Worm (Caenorhabditis elegans) whole organism, young adult: ENCODE results near the gene arrd-8.

Source experiments
- B0035.1 ChIP-seq: sonication (generic microtip); optimal IDR thresholded peaks from 2 replicates; lab custom pipeline; 2016; ENCODE audit warnings: missing genetic modification characterization, mild to moderate bottlenecking, missing compliant biosample characterization, missing genotype, missing genetic modification reagents
- C06A6.2 ChIP-seq: fragments of 200-800 bp; sonication (Bioruptor generic); conservative IDR thresholded peaks from 2 replicates; pipeline ENCODE4 v1.3.6; 2022; ENCODE audit warnings: missing genetic modification characterization, missing compliant biosample characterization
- D2030.7 ChIP-seq: fragments of 200-800 bp; sonication (Bioruptor generic); IDR thresholded peaks from 2 replicates; pipeline ENCODE4 v1.3.6; 2022; ENCODE audit warnings: missing genetic modification reagents, missing genetic modification characterization, missing compliant biosample characterization
- F49E8.2 ChIP-seq: sonication (generic microtip); optimal IDR thresholded peaks from 3 replicates; lab custom pipeline; 2017; ENCODE audit warnings: missing genetic modification characterization, mild to moderate bottlenecking, missing compliant biosample characterization, antibody characterized with exemption, moderate library complexity; ENCODE audit not compliant: insufficient read depth
- F52B5.7 ChIP-seq: sonication (generic microtip); optimal IDR thresholded peaks from 2 replicates; lab custom pipeline; 2016; ENCODE audit warnings: mild to moderate bottlenecking, missing genetic modification characterization, missing compliant biosample characterization
- F57A8.1 ChIP-seq: fragments of 200-800 bp; sonication (Bioruptor generic); optimal IDR thresholded peaks from 2 replicates; lab custom pipeline; 2018; ENCODE audit warnings: mild to moderate bottlenecking, missing genetic modification characterization, moderate library complexity, missing compliant biosample characterization
- F57C9.4 ChIP-seq: sonication (generic microtip); optimal IDR thresholded peaks from 2 replicates; lab custom pipeline; 2017; ENCODE audit warnings: mild to moderate bottlenecking, missing genetic modification characterization, missing compliant biosample characterization
- K12H6.12 ChIP-seq: fragments of 200-800 bp; sonication (Bioruptor generic); optimal IDR thresholded peaks from 2 replicates; lab custom pipeline; 2018; ENCODE audit warnings: mild to moderate bottlenecking, missing genetic modification characterization, missing compliant biosample characterization
- T26A5.8 ChIP-seq: sonication (generic microtip); optimal IDR thresholded peaks from 2 replicates; lab custom pipeline; 2016; ENCODE audit warnings: missing genetic modification characterization, missing compliant biosample characterization
- ama-1 ChIP-seq, 3 experiments: fragments of 150-350 bp in 1 of 3; sonication (generic microtip) in 2 of 3; optimal IDR thresholded peaks; 2 replicates each; lab custom pipeline; 2014 to 2018; ENCODE audit warnings: missing biosample characterization in 2 of 3, missing genetic modification characterization in 2 of 3, missing genetic modification reagents in 2 of 3
- aptf-2 ChIP-seq: fragments of 200-800 bp; sonication (Bioruptor generic); conservative IDR thresholded peaks from 2 replicates; pipeline ENCODE4 v1.3.6; 2022; ENCODE audit warnings: missing genetic modification reagents, missing genetic modification characterization, missing compliant biosample characterization
- bed-1 ChIP-seq: fragments of 200-800 bp; sonication (Bioruptor generic); IDR thresholded peaks from 2 replicates; pipeline ENCODE4 v1.3.6; 2022; ENCODE audit warnings: missing genetic modification reagents, missing genetic modification characterization, missing compliant biosample characterization
- cebp-1 ChIP-seq, 2 experiments: fragments of 200-800 bp in 1 of 2; sonication (Bioruptor generic) in 1 of 2; sonication (generic microtip) in 1 of 2; IDR thresholded peaks in 1 of 2; optimal IDR thresholded peaks in 1 of 2; 2 replicates each; pipeline versions ENCODE4 v1.3.6 to Lab custom; 2017 to 2022; ENCODE audit warnings: missing compliant biosample characterization in 2 of 2, missing genetic modification characterization in 2 of 2, mild to moderate bottlenecking in 1 of 2, missing genetic modification reagents in 1 of 2, moderate library complexity in 1 of 2
- ceh-100 ChIP-seq: fragments of 200-800 bp; sonication (Bioruptor generic); IDR thresholded peaks from 2 replicates; pipeline ENCODE4 v1.3.6; 2022; ENCODE audit warnings: missing genetic modification reagents, missing genetic modification characterization, missing compliant biosample characterization
- ceh-79 ChIP-seq: sonication (generic microtip); optimal IDR thresholded peaks from 2 replicates; lab custom pipeline; 2017; ENCODE audit warnings: mild to moderate bottlenecking, missing genetic modification characterization, missing compliant biosample characterization
- ceh-91 ChIP-seq: fragments of 200-800 bp; sonication (Bioruptor generic); IDR thresholded peaks from 2 replicates; pipeline ENCODE4 v1.3.6; 2022; ENCODE audit warnings: missing genetic modification reagents, missing genetic modification characterization, missing compliant biosample characterization
- chd-7 ChIP-seq: sonication (generic microtip); optimal IDR thresholded peaks from 2 replicates; lab custom pipeline; 2016; ENCODE audit warnings: mild to moderate bottlenecking, missing genetic modification characterization, moderate library complexity, missing compliant biosample characterization
- dox-1 ChIP-seq: fragments of 200-800 bp; sonication (Bioruptor generic); IDR thresholded peaks from 2 replicates; pipeline ENCODE4 v1.3.6; 2022; ENCODE audit warnings: missing genetic modification reagents, missing genetic modification characterization, missing compliant biosample characterization
- egl-18 ChIP-seq: fragments of 200-800 bp; sonication (Bioruptor generic); IDR thresholded peaks from 2 replicates; pipeline ENCODE4 v1.3.6; 2022; ENCODE audit warnings: missing genetic modification reagents, missing genetic modification characterization, missing compliant biosample characterization
- fkh-3 ChIP-seq: sonication (generic microtip); optimal IDR thresholded peaks from 2 replicates; lab custom pipeline; 2016; ENCODE audit warnings: mild to moderate bottlenecking, missing genetic modification characterization, missing compliant biosample characterization
- him-1 ChIP-seq: sonication (generic microtip); optimal IDR thresholded peaks from 2 replicates; lab custom pipeline; 2016; ENCODE audit warnings: missing genotype, missing genetic modification reagents, missing genetic modification characterization, missing compliant biosample characterization
- hlh-26 ChIP-seq: fragments of 200-800 bp; sonication (Bioruptor generic); conservative IDR thresholded peaks from 2 replicates; pipeline ENCODE4 v1.3.6; 2022; ENCODE audit warnings: missing genetic modification reagents, missing genetic modification characterization, missing compliant biosample characterization
- hmg-20 ChIP-seq: fragments of 200-800 bp; sonication (Bioruptor generic); IDR thresholded peaks from 2 replicates; pipeline ENCODE4 v1.3.6; 2022; ENCODE audit warnings: missing genetic modification reagents, missing genetic modification characterization, missing compliant biosample characterization
- hsf-1 ChIP-seq: fragments of 200-800 bp; sonication (Bioruptor generic); IDR thresholded peaks from 2 replicates; pipeline ENCODE4 v1.3.6; 2022; ENCODE audit warnings: missing genetic modification reagents, missing genetic modification characterization, missing compliant biosample characterization
- let-607 ChIP-seq, 2 experiments: fragments of 200-800 bp in 1 of 2; sonication (Bioruptor generic) in 1 of 2; sonication (generic microtip) in 1 of 2; optimal IDR thresholded peaks; 2 replicates each; lab custom pipeline; 2016 to 2018; ENCODE audit warnings: mild to moderate bottlenecking in 2 of 2, missing compliant biosample characterization in 2 of 2, missing genetic modification characterization in 2 of 2, moderate library complexity in 2 of 2, missing genotype in 1 of 2
- lin-26 ChIP-seq: fragments of 200-800 bp; sonication (Bioruptor generic); IDR thresholded peaks from 2 replicates; pipeline ENCODE4 v1.3.6; 2022; ENCODE audit warnings: missing genetic modification reagents, missing genetic modification characterization, missing compliant biosample characterization
- lin-40 ChIP-seq: sonication (generic microtip); optimal IDR thresholded peaks from 2 replicates; lab custom pipeline; 2016; ENCODE audit warnings: missing genetic modification characterization, mild to moderate bottlenecking, missing compliant biosample characterization, missing genotype, missing genetic modification reagents
- madf-3 ChIP-seq: fragments of 200-800 bp; sonication (Bioruptor generic); IDR thresholded peaks from 2 replicates; pipeline ENCODE4 v1.3.6; 2022; ENCODE audit warnings: missing genetic modification reagents, missing genetic modification characterization, missing compliant biosample characterization
- madf-6 ChIP-seq: fragments of 200-800 bp; sonication (Bioruptor generic); IDR thresholded peaks from 2 replicates; pipeline ENCODE4 v1.3.6; 2022; ENCODE audit warnings: missing genetic modification reagents, missing genetic modification characterization, missing compliant biosample characterization
- mel-28 ChIP-seq: sonication (generic microtip); optimal IDR thresholded peaks from 2 replicates; lab custom pipeline; 2016; ENCODE audit warnings: borderline replicate concordance, mild to moderate bottlenecking, missing genetic modification characterization, missing compliant biosample characterization
- mes-4 ChIP-seq: sonication (generic microtip); optimal IDR thresholded peaks from 2 replicates; lab custom pipeline; 2016; ENCODE audit warnings: missing genotype, missing genetic modification characterization, missing compliant biosample characterization
- mxl-1 ChIP-seq: sonication (generic microtip); optimal IDR thresholded peaks from 2 replicates; lab custom pipeline; 2016; ENCODE audit warnings: missing genetic modification characterization, missing compliant biosample characterization
- nhr-80 ChIP-seq: sonication (generic microtip); optimal IDR thresholded peaks from 2 replicates; lab custom pipeline; 2016; ENCODE audit warnings: missing genetic modification characterization, missing compliant biosample characterization
- rcor-1 ChIP-seq: fragments of 200-800 bp; sonication (Bioruptor generic); IDR thresholded peaks from 2 replicates; pipeline ENCODE4 v1.3.6; 2022; ENCODE audit warnings: missing genetic modification reagents, missing genetic modification characterization, missing compliant biosample characterization
- sea-2 ChIP-seq: fragments of 200-800 bp; sonication (Bioruptor generic); IDR thresholded peaks from 2 replicates; pipeline ENCODE4 v1.3.6; 2022; ENCODE audit warnings: missing genetic modification characterization, missing compliant biosample characterization
- snpc-3.4 ChIP-seq: sonication (generic microtip); optimal IDR thresholded peaks from 2 replicates; lab custom pipeline; 2017; ENCODE audit warnings: missing genetic modification characterization, mild to moderate bottlenecking, missing compliant biosample characterization, antibody characterized with exemption, moderate library complexity, missing genotype, missing genetic modification reagents
- snpc-4 ChIP-seq, 5 experiments: fragments of 150-350 bp in 1 of 5; sonication (generic microtip) in 4 of 5; optimal IDR thresholded peaks; 2 replicates each; lab custom pipeline; 2014 to 2018; ENCODE audit warnings: missing genetic modification characterization in 5 of 5, missing biosample characterization in 3 of 5, antibody characterized with exemption in 2 of 5, mild to moderate bottlenecking in 2 of 5, missing compliant biosample characterization in 2 of 5, missing genotype in 2 of 5, moderate library complexity in 2 of 5, missing genetic modification reagents in 1 of 5
- somi-1 ChIP-seq: fragments of 200-800 bp; sonication (Bioruptor generic); optimal IDR thresholded peaks from 2 replicates; lab custom pipeline; 2018; ENCODE audit warnings: mild to moderate bottlenecking, missing genetic modification characterization, missing compliant biosample characterization
- ztf-25 ChIP-seq: fragments of 200-800 bp; sonication (Bioruptor generic); IDR thresholded peaks from 2 replicates; pipeline ENCODE4 v1.3.6; 2022; ENCODE audit warnings: missing genetic modification reagents, missing genetic modification characterization, missing compliant biosample characterization
- ztf-26 ChIP-seq: sonication (generic microtip); optimal IDR thresholded peaks from 2 replicates; lab custom pipeline; 2017; ENCODE audit warnings: missing genetic modification characterization, missing compliant biosample characterization
- ztf-28 ChIP-seq: fragments of 200-800 bp; sonication (Bioruptor generic); IDR thresholded peaks from 2 replicates; pipeline ENCODE4 v1.3.6; 2022; ENCODE audit warnings: missing genetic modification reagents, missing genetic modification characterization, missing compliant biosample characterization
- ztf-3 ChIP-seq: fragments of 200-800 bp; sonication (Bioruptor generic); optimal IDR thresholded peaks from 2 replicates; lab custom pipeline; 2018; ENCODE audit warnings: mild to moderate bottlenecking, missing genetic modification characterization, missing compliant biosample characterization

Gene arrd-8

ce11 chrII:12042108-12042960 is 22.6 kb upstream of the arrd-8 start, which contains the start of gene ippk-1 (continued):
- 0 out of 2 replicates have a peak, but pooled peaks have one; percentile 15 for TF ChIP-seq aptf-2 (GFP tag; lab: Robert Waterston, UW)
- TF ChIP-seq mel-28, result no peak
- peak; percentile 92 for TF ChIP-seq ceh-100 (GFP tag; lab: Robert Waterston, UW)
- no peak for TF ChIP-seq T26A5.8 (tag; lab: Kevin White, UChicago)
- 0 out of 2 replicates have a peak, but pooled peaks have one; percentile 11 for TF ChIP-seq lin-26 (GFP tag; lab: Robert Waterston, UW)
- no peak for TF ChIP-seq madf-3
- TF ChIP-seq K12H6.12, result peak; percentile 65
- no peak for TF ChIP-seq sea-2
- no peak for TF ChIP-seq hmg-20
- peak; percentile 61 for TF ChIP-seq dox-1 (GFP tag; lab: Robert Waterston, UW)
- 0 out of 2 replicates have a peak, but pooled peaks have one; percentile 41 for TF ChIP-seq C06A6.2 (GFP tag; lab: Robert Waterston, UW)
- TF ChIP-seq ceh-91 (GFP tag; lab: Robert Waterston, UW), result no peak

ce11 chrII:12049281-12049680 is 15.6 kb upstream of the arrd-8 start, which contains the start of gene nadk-2:
TSS of gene nadk-2 (plus strand) at chrII:12049581.
- TF ChIP-seq him-1 (no peak), ztf-25 (no peak), ama-1 (optimal IDR thresholded peaks at IDR 0.05; lab: Kevin White, UChicago) (no peak), ama-1 (GFP tag; optimal IDR thresholded peaks at IDR 0.05; lab: Kevin White, UChicago) (no peak), ztf-28 (GFP tag; lab: Robert Waterston, UW) (no peak), ceh-79 (tag; lab: Kevin White, UChicago) (no peak), B0035.1 (no peak), F49E8.2 (tag; lab: Kevin White, UChicago) (no peak), snpc-3.4 (no peak), mxl-1 (tag; lab: Kevin White, UChicago) (no peak), madf-6 (no peak), madf-3 (no peak), rcor-1 (GFP tag; lab: Robert Waterston, UW) (no peak), ztf-3 (no peak)

ce11 chrII:12050607-12051006 is 14.3 kb upstream of the arrd-8 start:
- peak; percentile 56; the same call in 1 of the 2 replicates for TF ChIP-seq lin-26 (GFP tag; lab: Robert Waterston, UW)
- peak; percentile 27 for TF ChIP-seq lin-40
- no peak for TF ChIP-seq hmg-20
- peak; percentile 63 for TF ChIP-seq somi-1 (GFP tag; lab: Kevin White, UChicago)
- no peak for TF ChIP-seq F57C9.4 (tag; lab: Kevin White, UChicago)
- TF ChIP-seq ztf-26, result peak; percentile 70
- peak; percentile 9 for TF ChIP-seq nhr-80 (tag; lab: Kevin White, UChicago)
- peak; percentile 54 for TF ChIP-seq cebp-1 (GFP tag; IDR thresholded peaks at IDR 0.05; lab: Robert Waterston, UW)
- peak; percentile 63 for TF ChIP-seq cebp-1 (tag; optimal IDR thresholded peaks at IDR 0.05; lab: Kevin White, UChicago)
- TF ChIP-seq, all 124 proteins: peak for 6

ce11 chrII:12051601-12052000 is 13.3 kb upstream of the arrd-8 start:
- TF ChIP-seq snpc-4 (GFP tag; optimal IDR thresholded peaks at IDR 0.05; lab: Kevin White, UChicago) (no peak), snpc-4 (tag; optimal IDR thresholded peaks at IDR 0.05; lab: Kevin White, UChicago) (no peak), F52B5.7 (tag; lab: Kevin White, UChicago) (no peak), egl-18 (no peak), chd-7 (no peak), hsf-1 (GFP tag; lab: Robert Waterston, UW) (peak; percentile 64; the same call in 1 of the 2 replicates), fkh-3 (no peak), D2030.7 (no peak), hlh-26 (GFP tag; lab: Robert Waterston, UW) (no peak), ztf-26 (peak; percentile 12), ztf-25 (no peak), mes-4 (no peak), bed-1 (GFP tag; lab: Robert Waterston, UW) (no peak), F57A8.1 (no peak), let-607 (tag; optimal IDR thresholded peaks at IDR 0.05; lab: Kevin White, UChicago) (peak in 1 of 2 experiments; percentile 63), F57C9.4 (tag; lab: Kevin White, UChicago) (no peak)
